Worm (Caenorhabditis elegans): ENCODE data around the gene K07E3.9.

The K07E3.9 gene

DNA sequence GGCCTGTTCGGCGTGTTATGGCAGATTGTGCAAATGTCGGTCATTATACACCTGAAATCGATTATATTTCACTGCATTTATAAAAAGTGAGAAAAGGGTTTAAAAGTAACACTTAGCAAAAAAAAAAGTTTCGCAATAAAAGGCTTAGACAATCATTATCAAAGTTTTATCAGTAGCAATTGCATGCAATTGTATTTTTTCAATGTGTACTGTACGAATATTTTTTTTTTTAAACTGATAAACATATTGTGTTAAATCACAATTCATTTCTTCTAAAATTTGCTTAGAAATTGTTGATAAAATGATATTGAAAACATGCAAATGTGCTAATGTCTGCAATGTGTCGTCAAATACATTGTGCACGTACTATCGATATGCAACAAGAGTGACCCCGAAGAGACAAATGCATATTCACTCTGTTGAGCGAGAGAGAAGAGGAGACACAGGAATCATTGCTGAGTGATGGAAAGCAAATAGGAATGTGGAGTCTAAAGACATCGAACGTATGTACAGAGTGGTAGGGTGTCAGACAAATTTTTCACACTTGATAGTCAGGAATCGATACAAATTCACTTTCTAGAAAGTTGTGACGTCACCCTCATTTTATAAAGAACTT is 28.4 kb downstream of the K07E3.9 start, which contains the start of gene C02B8.6:
C02B8.6 (minus strand) TSS at position 51 of the 616 bp plus-strand sequence.
- peak; percentile 48 for TF ChIP-seq W03F9.2 (tag; optimal IDR thresholded peaks at IDR 0.05)
- no peak for TF ChIP-seq dao-5 (tag; optimal IDR thresholded peaks at IDR 0.05)

DNA sequence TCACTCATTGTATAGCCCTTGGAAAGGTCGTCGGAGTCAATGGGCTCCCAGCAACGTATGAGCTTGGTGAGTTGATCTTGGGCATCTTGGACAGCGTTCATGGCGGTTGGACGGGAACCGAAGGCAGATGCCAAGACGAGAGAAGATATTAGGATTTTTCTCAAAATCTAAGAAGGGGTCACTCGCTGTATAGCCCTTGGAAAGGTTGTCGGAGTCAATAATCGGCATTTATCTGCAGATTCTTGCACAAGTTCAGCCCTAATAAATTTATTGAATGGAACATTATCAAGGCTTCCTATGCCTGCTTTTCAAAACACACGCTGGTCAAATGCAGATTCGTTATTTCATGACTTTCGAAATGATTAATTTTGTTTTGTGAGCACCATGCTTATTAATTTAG is 29.8 kb downstream of the K07E3.9 start, which contains the start of gene C02B8.7:
C02B8.7 (minus strand) TSS at position 101 of the 400 bp plus-strand sequence.
- no peak for TF ChIP-seq dao-5 (tag; optimal IDR thresholded peaks at IDR 0.05)
- TF ChIP-seq him-1 (tag; optimal IDR thresholded peaks at IDR 0.05), result no peak
- TF ChIP-seq W03F9.2 (tag; optimal IDR thresholded peaks at IDR 0.05), result no peak

DNA sequence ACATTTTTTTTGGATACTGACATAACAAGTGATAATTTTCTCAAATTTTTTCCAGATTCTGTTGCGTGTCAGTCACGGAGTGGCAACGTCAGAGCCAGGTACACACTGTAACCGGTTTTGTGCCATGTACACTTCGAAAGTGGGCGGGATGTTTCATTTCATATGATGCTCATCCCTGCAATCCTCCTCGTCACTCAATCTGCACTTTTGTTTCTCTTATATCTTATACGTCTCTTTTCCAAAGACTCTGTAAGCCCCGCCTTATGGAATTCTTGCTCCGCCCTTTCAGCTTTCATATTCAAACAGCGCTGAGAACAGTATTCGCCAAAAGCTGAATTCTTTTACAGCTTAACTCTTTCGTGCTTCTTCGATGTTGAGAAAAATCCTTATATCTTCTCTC is 31.1 kb downstream of the K07E3.9 start, which contains the start of gene C02B8.3:
C02B8.3 (plus strand) TSS at position 301 of the 400 bp plus-strand sequence.
- no peak for TF ChIP-seq dao-5 (tag; optimal IDR thresholded peaks at IDR 0.05)
- TF ChIP-seq him-1 (tag; optimal IDR thresholded peaks at IDR 0.05), result no peak
- no peak for TF ChIP-seq W03F9.2 (tag; optimal IDR thresholded peaks at IDR 0.05)

DNA sequence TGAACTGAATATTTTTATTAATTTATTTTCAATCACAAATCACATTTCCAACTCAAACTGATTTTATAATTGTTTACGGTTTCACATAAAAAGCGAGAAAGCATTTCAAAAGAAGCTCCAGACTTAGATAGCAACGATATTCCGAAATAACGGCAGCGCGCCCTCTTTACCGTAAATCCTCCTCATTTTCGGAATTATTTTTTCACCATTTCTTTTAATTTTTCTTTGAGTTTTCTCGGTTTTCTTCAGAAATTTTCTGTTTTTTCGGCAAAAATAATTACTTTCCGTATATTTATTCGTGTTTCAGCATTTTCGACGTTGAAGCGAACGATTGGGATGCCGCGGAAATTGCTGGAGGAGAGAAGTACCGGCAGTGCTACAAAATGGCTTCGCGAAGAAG is 39.4 kb downstream of the K07E3.9 start, which contains the start of gene C02B8.1:
C02B8.1 (plus strand) TSS at position 301 of the 400 bp plus-strand sequence.
- TF ChIP-seq W03F9.2 (tag; optimal IDR thresholded peaks at IDR 0.05) (no peak), dao-5 (tag; optimal IDR thresholded peaks at IDR 0.05) (no peak), him-1 (tag; optimal IDR thresholded peaks at IDR 0.05) (no peak)

DNA sequence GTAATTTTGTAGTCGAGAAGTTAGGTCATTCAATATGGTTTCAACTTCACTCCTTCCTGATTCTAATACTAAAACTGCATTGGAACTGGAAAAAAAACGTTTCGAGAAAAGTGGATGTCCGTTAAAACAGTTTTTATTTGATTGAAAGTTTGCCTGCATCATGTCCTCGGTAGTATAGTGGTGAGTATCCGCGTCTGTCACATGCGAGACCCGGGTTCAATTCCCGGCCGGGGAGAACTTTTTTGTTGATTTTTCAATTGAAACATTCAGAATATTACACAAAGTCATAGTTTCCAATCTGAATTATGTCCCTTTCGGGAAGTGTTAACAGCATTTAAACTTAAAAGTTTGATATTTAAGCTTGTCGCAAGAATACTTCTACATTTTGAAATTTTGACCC is 41.0 kb downstream of the K07E3.9 start:
- TF ChIP-seq W03F9.2 (tag; optimal IDR thresholded peaks at IDR 0.05) (no peak), dao-5 (tag; optimal IDR thresholded peaks at IDR 0.05) (no peak), him-1 (tag; optimal IDR thresholded peaks at IDR 0.05) (no peak)

ce11 chrX:8150621-8151020 is 42.6 kb downstream of the K07E3.9 start, which contains the start of gene F22F1.2:
Gene F22F1.2, minus strand, starts transcription at chrX:8150721.
- TF ChIP-seq him-1 (tag; optimal IDR thresholded peaks at IDR 0.05) (no peak), W03F9.2 (tag; optimal IDR thresholded peaks at IDR 0.05) (no peak), dao-5 (tag; optimal IDR thresholded peaks at IDR 0.05) (no peak)

DNA sequence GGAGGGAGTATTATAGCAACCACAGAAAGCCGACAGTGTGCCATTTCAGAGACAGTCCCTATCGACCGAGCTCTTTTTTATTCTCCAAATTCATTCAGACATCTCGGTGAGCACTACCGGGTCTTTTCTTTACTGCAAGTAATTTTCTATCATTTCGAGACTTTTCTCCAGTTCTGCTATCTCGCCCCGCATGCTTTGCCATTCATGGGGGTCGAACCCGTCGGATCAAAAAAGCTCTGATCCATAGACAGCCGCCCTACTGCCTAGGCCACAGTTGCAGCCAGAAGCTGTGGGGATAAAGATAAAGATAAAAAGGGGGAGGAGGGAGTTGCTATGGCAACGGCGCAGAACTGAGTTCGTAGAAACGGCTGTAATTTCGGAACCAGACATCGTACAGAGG is 43.4 kb downstream of the K07E3.9 start:
- TF ChIP-seq dao-5 (tag; optimal IDR thresholded peaks at IDR 0.05), result no peak

DNA sequence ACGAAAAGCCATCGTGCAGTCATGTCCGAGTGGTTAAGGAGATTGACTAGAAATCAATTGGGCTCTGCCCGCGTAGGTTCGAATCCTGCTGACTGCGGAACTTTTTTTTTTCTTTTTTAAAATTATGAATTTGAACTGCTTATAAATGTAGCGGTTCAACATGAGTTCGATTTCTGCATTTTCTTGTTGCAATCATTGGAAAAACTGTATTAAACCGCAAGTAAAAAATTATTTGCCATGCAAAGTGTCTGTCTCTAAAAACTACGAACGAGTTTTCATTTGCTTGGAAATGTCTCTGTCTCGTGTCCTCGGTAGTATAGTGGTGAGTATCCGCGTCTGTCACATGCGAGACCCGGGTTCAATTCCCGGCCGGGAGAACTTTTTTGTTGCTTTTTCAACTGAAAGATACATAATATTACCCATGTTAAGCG is 47.4 kb downstream of the K07E3.9 start:
- TF ChIP-seq dao-5 (tag; optimal IDR thresholded peaks at IDR 0.05), result peak; percentile 30

ce11 chrX:8155969-8156368 is 47.9 kb downstream of the K07E3.9 start:
- no peak for TF ChIP-seq W03F9.2 (tag; optimal IDR thresholded peaks at IDR 0.05)

ce11 chrX:8156502-8156901 is 48.5 kb downstream of the K07E3.9 start:
- TF ChIP-seq W03F9.2 (tag; optimal IDR thresholded peaks at IDR 0.05), result peak; percentile 22
- TF ChIP-seq dao-5 (tag; optimal IDR thresholded peaks at IDR 0.05), result no peak

DNA sequence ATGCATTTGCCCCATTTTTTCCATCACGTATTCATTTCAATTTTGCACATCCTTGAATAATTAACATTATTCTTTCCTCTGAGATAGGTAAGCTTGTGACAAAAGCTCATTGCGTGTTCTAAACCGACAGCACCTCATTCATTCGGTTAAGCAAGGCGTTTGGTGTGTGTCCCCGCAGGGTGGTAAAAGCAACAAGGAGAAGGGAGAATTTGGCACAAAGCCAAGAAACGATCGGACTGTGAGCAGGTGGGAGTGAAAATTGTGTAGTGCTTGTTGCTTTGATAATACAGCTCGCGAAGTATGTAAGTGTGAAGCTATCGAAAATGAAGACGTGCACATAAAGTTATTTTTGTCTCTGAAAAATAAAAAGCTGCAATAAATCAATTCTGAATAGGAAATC is 49.1 kb downstream of the K07E3.9 start:
- no peak for TF ChIP-seq him-1 (tag; optimal IDR thresholded peaks at IDR 0.05)
- no peak for TF ChIP-seq W03F9.2 (tag; optimal IDR thresholded peaks at IDR 0.05)
- no peak for TF ChIP-seq dao-5 (tag; optimal IDR thresholded peaks at IDR 0.05)

Measured in whole organism, L4/young adult.